Fruit fly (Drosophila melanogaster) whole organism, embryonic: ENCODE measurements around the gene trbd.

Experiments used
- Blimp-1 ChIP-seq: fragments of 200-800 bp; sonication (Bioruptor generic); optimal IDR thresholded peaks from 3 replicates; lab custom pipeline; 2018; ENCODE audit warnings: missing biosample characterization, missing genetic modification characterization, mild to moderate bottlenecking, moderate library complexity, missing genetic modification reagents
- CG10431 ChIP-seq: fragments of 200-800 bp; sonication (Bioruptor generic); optimal IDR thresholded peaks from 3 replicates; lab custom pipeline; 2018; ENCODE audit warnings: missing biosample characterization, mild to moderate bottlenecking, missing genetic modification characterization
- CG10979 ChIP-seq: fragments of 200-800 bp; sonication (Bioruptor generic); optimal IDR thresholded peaks from 2 replicates; lab custom pipeline; 2018; ENCODE audit warnings: missing biosample characterization, mild to moderate bottlenecking, missing genetic modification characterization, moderate library complexity
- CG12104 ChIP-seq: fragments of 200-800 bp; sonication (Bioruptor generic); optimal IDR thresholded peaks from 3 replicates; lab custom pipeline; 2016; ENCODE audit warnings: missing biosample characterization, missing genetic modification characterization
- CG12299 ChIP-seq: fragments of 200-800 bp; sonication (Bioruptor generic); optimal IDR thresholded peaks from 2 replicates; lab custom pipeline; 2018; ENCODE audit warnings: missing biosample characterization, mild to moderate bottlenecking, missing genetic modification characterization
- CG12769 ChIP-seq: fragments of 200-800 bp; sonication (Bioruptor generic); optimal IDR thresholded peaks from 2 replicates; lab custom pipeline; 2019; ENCODE audit warnings: missing biosample characterization, mild to moderate bottlenecking, missing genetic modification characterization, moderate library complexity
- CG13123 ChIP-seq: fragments of 200-800 bp; sonication (Bioruptor generic); optimal IDR thresholded peaks from 2 replicates; lab custom pipeline; 2016; ENCODE audit warnings: missing biosample characterization, missing genetic modification characterization
- CG16863 ChIP-seq: fragments of 200-800 bp; sonication (Bioruptor generic); optimal IDR thresholded peaks from 3 replicates; lab custom pipeline; 2016; ENCODE audit warnings: missing biosample characterization, missing genetic modification characterization
- CG17186 ChIP-seq: fragments of 200-800 bp; sonication (Bioruptor generic); optimal IDR thresholded peaks from 3 replicates; lab custom pipeline; 2017; ENCODE audit warnings: missing biosample characterization, missing genetic modification reagents, missing genetic modification characterization
- CG2129 ChIP-seq: fragments of 200-800 bp; sonication (Bioruptor generic); IDR thresholded peaks from 2 replicates; pipeline ENCODE4 v1.3.6; 2022; ENCODE audit warnings: missing biosample characterization, missing genetic modification characterization; ENCODE audit not compliant: partially characterized antibody
- CG34224 ChIP-seq: fragments of 200-800 bp; sonication (Bioruptor generic); IDR thresholded peaks from 3 replicates; pipeline ENCODE4 v1.3.6; 2022; ENCODE audit warnings: missing biosample characterization, missing genetic modification characterization; ENCODE audit not compliant: partially characterized antibody
- CG6813 ChIP-seq: fragments of 200-800 bp; sonication (Bioruptor generic); optimal IDR thresholded peaks from 2 replicates; lab custom pipeline; 2017; ENCODE audit warnings: missing biosample characterization, missing genetic modification characterization, mild to moderate bottlenecking, moderate library complexity, missing genetic modification reagents
- CG7786 ChIP-seq: fragments of 200-800 bp; sonication (Bioruptor generic); optimal IDR thresholded peaks from 2 replicates; lab custom pipeline; 2016; ENCODE audit warnings: missing biosample characterization, missing genetic modification characterization
- CG8944 ChIP-seq: fragments of 200-800 bp; sonication (Bioruptor generic); optimal IDR thresholded peaks from 3 replicates; lab custom pipeline; 2016; ENCODE audit warnings: missing biosample characterization, missing genetic modification characterization
- ERR ChIP-seq: fragments of 200-800 bp; sonication (Bioruptor generic); optimal IDR thresholded peaks from 2 replicates; lab custom pipeline; 2016; ENCODE audit warnings: missing biosample characterization, missing genetic modification characterization
- Elba2 ChIP-seq: fragments of 200-800 bp; sonication (Bioruptor generic); optimal IDR thresholded peaks from 3 replicates; lab custom pipeline; 2016; ENCODE audit warnings: missing biosample characterization, missing genetic modification characterization
- Fer1 ChIP-seq: fragments of 200-800 bp; sonication (Bioruptor generic); optimal IDR thresholded peaks from 2 replicates; lab custom pipeline; 2017; ENCODE audit warnings: missing biosample characterization, mild to moderate bottlenecking, missing genetic modification characterization
- Fer2 ChIP-seq: fragments of 200-800 bp; sonication (Bioruptor generic); optimal IDR thresholded peaks from 2 replicates; lab custom pipeline; 2018; ENCODE audit warnings: missing biosample characterization, mild to moderate bottlenecking, missing genetic modification characterization, moderate library complexity
- GATAe ChIP-seq: fragments of 200-800 bp; sonication (Bioruptor generic); conservative IDR thresholded peaks from 2 replicates; pipeline ENCODE4 v1.3.6; 2022; ENCODE audit warnings: missing biosample characterization, missing genetic modification characterization
- Hmx ChIP-seq: fragments of 200-800 bp; sonication (Bioruptor generic); optimal IDR thresholded peaks from 2 replicates; lab custom pipeline; 2016; ENCODE audit warnings: missing biosample characterization, missing genetic modification characterization
- Jarid2 ChIP-seq: fragments of 200-800 bp; sonication (Bioruptor generic); optimal IDR thresholded peaks from 3 replicates; lab custom pipeline; 2017; ENCODE audit warnings: mild to moderate bottlenecking, missing biosample characterization, missing genetic modification reagents, missing genetic modification characterization
- NC2β ChIP-seq: fragments of 200-800 bp; sonication (Bioruptor generic); optimal IDR thresholded peaks from 2 replicates; lab custom pipeline; 2016; ENCODE audit warnings: missing biosample characterization, missing genetic modification characterization
- Nf-YB ChIP-seq: fragments of 200-800 bp; sonication (Bioruptor generic); optimal IDR thresholded peaks from 3 replicates; lab custom pipeline; 2019; ENCODE audit warnings: missing biosample characterization, mild to moderate bottlenecking, missing genetic modification characterization, moderate library complexity
- Sox100B ChIP-seq: fragments of 200-800 bp; sonication (Bioruptor generic); optimal IDR thresholded peaks from 3 replicates; lab custom pipeline; 2018; ENCODE audit warnings: missing biosample characterization, mild to moderate bottlenecking, missing genetic modification characterization
- Spps ChIP-seq: fragments of 200-800 bp; sonication (Bioruptor generic); optimal IDR thresholded peaks from 2 replicates; lab custom pipeline; 2018; ENCODE audit warnings: missing biosample characterization, mild to moderate bottlenecking, missing genetic modification characterization
- Sry-δ ChIP-seq: fragments of 200-800 bp; sonication (Bioruptor generic); optimal IDR thresholded peaks from 2 replicates; lab custom pipeline; 2016; ENCODE audit warnings: missing biosample characterization, missing genetic modification characterization
- Stat92E ChIP-seq, 3 experiments: fragments of >200 bp in 2 of 3; fragments of 200-800 bp in 1 of 3; sonication (Bioruptor generic) in 1 of 3; optimal IDR thresholded peaks; 2 replicates each; lab custom pipeline; 2017 to 2019; ENCODE audit warnings: missing biosample characterization in 3 of 3, missing genetic modification characterization in 3 of 3, mild to moderate bottlenecking in 1 of 3, moderate library complexity in 1 of 3
- TFAM ChIP-seq: fragments of 200-800 bp; sonication (Bioruptor generic); optimal IDR thresholded peaks from 2 replicates; lab custom pipeline; 2017; ENCODE audit warnings: missing biosample characterization, missing genetic modification characterization, inconsistent platforms
- ara ChIP-seq: fragments of 200-800 bp; sonication (Bioruptor generic); IDR thresholded peaks from 2 replicates; pipeline ENCODE4 v1.3.6; 2022; ENCODE audit warnings: missing biosample characterization, missing genetic modification characterization
- bcd ChIP-seq: fragments of 200-800 bp; sonication (Bioruptor generic); optimal IDR thresholded peaks from 2 replicates; lab custom pipeline; 2017; ENCODE audit warnings: missing biosample characterization, mild to moderate bottlenecking, missing genetic modification characterization
- cas ChIP-seq: fragments of 200-800 bp; sonication (Bioruptor generic); IDR thresholded peaks from 2 replicates; pipeline ENCODE4 v1.3.6; 2022; ENCODE audit warnings: missing biosample characterization, missing genetic modification characterization
- cg ChIP-seq: fragments of 200-800 bp; sonication (Bioruptor generic); optimal IDR thresholded peaks from 3 replicates; lab custom pipeline; 2019; ENCODE audit warnings: missing biosample characterization, mild to moderate bottlenecking, missing genetic modification characterization, moderate library complexity
- da ChIP-seq: fragments of 200-800 bp; sonication (Bioruptor generic); optimal IDR thresholded peaks from 2 replicates; lab custom pipeline; 2016; ENCODE audit warnings: missing biosample characterization, missing genetic modification characterization
- exex ChIP-seq: fragments of 200-800 bp; sonication (Bioruptor generic); optimal IDR thresholded peaks from 4 replicates; lab custom pipeline; 2018; ENCODE audit warnings: missing biosample characterization, mild to moderate bottlenecking, missing genetic modification characterization, moderate library complexity
- fd102C ChIP-seq: fragments of 200-800 bp; sonication (Bioruptor generic); optimal IDR thresholded peaks from 2 replicates; lab custom pipeline; 2018; ENCODE audit warnings: missing biosample characterization, mild to moderate bottlenecking, missing genetic modification characterization, moderate library complexity
- fru ChIP-seq: fragments of >200 bp; optimal IDR thresholded peaks from 2 replicates; lab custom pipeline; 2017
- gfzf ChIP-seq: fragments of 200-800 bp; sonication (Bioruptor generic); optimal IDR thresholded peaks from 2 replicates; lab custom pipeline; 2016; ENCODE audit warnings: missing biosample characterization, mild to moderate bottlenecking, missing genetic modification characterization, moderate library complexity
- luna ChIP-seq: fragments of 200-800 bp; sonication (Bioruptor generic); optimal IDR thresholded peaks from 2 replicates; lab custom pipeline; 2016; ENCODE audit warnings: missing biosample characterization, missing genetic modification characterization
- nom ChIP-seq: fragments of 200-800 bp; sonication (Bioruptor generic); optimal IDR thresholded peaks from 2 replicates; lab custom pipeline; 2017; ENCODE audit warnings: missing biosample characterization, missing genetic modification characterization, mild to moderate bottlenecking, moderate library complexity, missing genetic modification reagents
- onecut ChIP-seq: fragments of 200-800 bp; sonication (Bioruptor generic); IDR thresholded peaks from 2 replicates; pipeline ENCODE4 v1.3.6; 2022; ENCODE audit warnings: missing biosample characterization, missing genetic modification characterization
- p53 ChIP-seq: fragments of 200-800 bp; sonication (Bioruptor generic); optimal IDR thresholded peaks from 2 replicates; lab custom pipeline; 2016; ENCODE audit warnings: missing biosample characterization, missing genetic modification characterization
- pan ChIP-seq, 4 experiments: fragments of >200 bp in 3 of 4; fragments of 200-800 bp in 1 of 4; sonication (Bioruptor generic) in 1 of 4; optimal IDR thresholded peaks in 3 of 4; IDR thresholded peaks in 1 of 4; 2 replicates each; pipeline versions ENCODE4 v1.3.6 to Lab custom; 2017 to 2022; ENCODE audit warnings: missing biosample characterization in 2 of 4, missing genetic modification characterization in 2 of 4, mixed read lengths in 1 of 4
- pfk ChIP-seq: fragments of 200-800 bp; sonication (Bioruptor generic); optimal IDR thresholded peaks from 2 replicates; lab custom pipeline; 2018; ENCODE audit warnings: missing biosample characterization, mild to moderate bottlenecking, missing genetic modification characterization, moderate library complexity
- pho ChIP-seq: fragments of 200-800 bp; sonication (Bioruptor generic); optimal IDR thresholded peaks from 2 replicates; lab custom pipeline; 2016; ENCODE audit warnings: missing biosample characterization, missing genetic modification characterization
- row ChIP-seq: fragments of 200-800 bp; sonication (Bioruptor generic); IDR thresholded peaks from 3 replicates; pipeline ENCODE4 v1.3.6; 2022; ENCODE audit warnings: missing biosample characterization, missing genetic modification characterization
- sc ChIP-seq, 3 experiments: fragments of >200 bp in 2 of 3; fragments of 200-800 bp in 1 of 3; sonication (Bioruptor generic) in 1 of 3; optimal IDR thresholded peaks; 2 replicates in 2 of 3; 3 replicates in 1 of 3; lab custom pipeline; 2017; ENCODE audit warnings: mild to moderate bottlenecking in 1 of 3, missing biosample characterization in 1 of 3, missing genetic modification characterization in 1 of 3, missing genetic modification reagents in 1 of 3
- scrt ChIP-seq: fragments of 200-800 bp; sonication (Bioruptor generic); optimal IDR thresholded peaks from 2 replicates; lab custom pipeline; 2018; ENCODE audit warnings: missing biosample characterization, mild to moderate bottlenecking, missing genetic modification characterization, moderate library complexity
- tap ChIP-seq: fragments of 200-800 bp; optimal IDR thresholded peaks from 3 replicates; lab custom pipeline; 2019; ENCODE audit warnings: missing biosample characterization, mild to moderate bottlenecking, missing genetic modification characterization, moderate library complexity
- tx ChIP-seq: fragments of 200-800 bp; sonication (Bioruptor generic); optimal IDR thresholded peaks from 2 replicates; lab custom pipeline; 2016; ENCODE audit warnings: missing biosample characterization, missing genetic modification characterization

The trbd gene

dm6 chr3R:9703273-9703672 is 7.6 kb downstream of the trbd start:
- TF ChIP-seq scrt (GFP tag; lab: Kevin White, UChicago) (no peak), cg (no peak), ERR (GFP tag; lab: Kevin White, UChicago) (no peak), sc (optimal IDR thresholded peaks at IDR 0.05; lab: Kevin White, UChicago) (no peak), sc (GFP tag; optimal IDR thresholded peaks at IDR 0.05; lab: Kevin White, UChicago) (no peak), CG16863 (no peak), p53 (no peak), fru (lab: Kevin White, UChicago) (no peak), da (GFP tag; lab: Kevin White, UChicago) (no peak), CG12769 (tag; lab: Kevin White, UChicago) (peak; percentile 9), CG12104 (no peak), nom (GFP tag; lab: Kevin White, UChicago) (no peak), CG13123 (GFP tag; lab: Kevin White, UChicago) (no peak), Elba2 (no peak), Fer1 (GFP tag; lab: Kevin White, UChicago) (no peak), Blimp-1 (GFP tag; lab: Kevin White, UChicago) (peak; percentile 75), TFAM (GFP tag; lab: Kevin White, UChicago) (no peak), GATAe (GFP tag; lab: Robert Waterston, UW) (no peak), row (GFP tag; lab: Robert Waterston, UW) (no peak)

dm6 chr3R:9702567-9702966 is 8.3 kb downstream of the trbd start:
- TF ChIP-seq pan (optimal IDR thresholded peaks at IDR 0.05; lab: Kevin White, UChicago) (no peak), pan (GFP tag; optimal IDR thresholded peaks at IDR 0.05 in 1 of 2, IDR thresholded peaks at IDR 0.05 in 1 of 2) (no peak), Spps (tag; lab: Kevin White, UChicago) (peak; percentile 61), CG6813 (GFP tag; lab: Kevin White, UChicago) (peak; percentile 90), Nf-YB (GFP tag; lab: Kevin White, UChicago) (peak; percentile 76), Hmx (GFP tag; lab: Kevin White, UChicago) (peak; percentile 23), CG10431 (GFP tag; lab: Kevin White, UChicago) (peak; percentile 27), pho (GFP tag; lab: Kevin White, UChicago) (peak; percentile 77), luna (GFP tag; lab: Kevin White, UChicago) (peak; percentile 44), CG2129 (GFP tag; lab: Robert Waterston, UW) (no peak), Fer2 (tag; lab: Kevin White, UChicago) (peak; percentile 51), ara (no peak), CG12104 (peak; percentile 79), CG10979 (peak; percentile 84), CG12299 (peak; percentile 86), cas (GFP tag; lab: Robert Waterston, UW) (no peak), CG17186 (GFP tag; lab: Kevin White, UChicago) (peak; percentile 70), Sox100B (GFP tag; lab: Kevin White, UChicago) (peak; percentile 86), scrt (GFP tag; lab: Kevin White, UChicago) (peak; percentile 85), pfk (GFP tag; lab: Kevin White, UChicago) (no peak), tx (GFP tag; lab: Kevin White, UChicago) (peak; percentile 70), tap (tag; lab: Kevin White, UChicago) (peak; percentile 92), Sry-δ (GFP tag; lab: Kevin White, UChicago) (peak; percentile 52), Stat92E (GFP tag; optimal IDR thresholded peaks at IDR 0.05; lab: Kevin White, UChicago) (peak in 1 of 3 experiments; percentile 49), CG8944 (GFP tag; lab: Kevin White, UChicago) (peak; percentile 70), fd102C (GFP tag; lab: Kevin White, UChicago) (peak; percentile 78), CG34224 (no peak), gfzf (GFP tag; lab: Kevin White, UChicago) (no peak), NC2β (peak; percentile 71), CG7786 (peak; percentile 61), Jarid2 (peak; percentile 76), bcd (peak; percentile 88), onecut (GFP tag; lab: Robert Waterston, UW) (peak; percentile 84), exex (peak; percentile 65)
